Worm (Caenorhabditis elegans) whole organism, L3 larva: ENCODE data around the gene C01G5.9.

Experiments
- R02D3.7 ChIP-seq: fragments of 150-350 bp; optimal IDR thresholded peaks from 2 replicates; lab custom pipeline; 2014; ENCODE audit warnings: missing biosample characterization, missing genetic modification characterization
- aly-2 ChIP-seq: fragments of 150-350 bp; optimal IDR thresholded peaks from 2 replicates; lab custom pipeline; 2014; ENCODE audit warnings: missing biosample characterization, missing genetic modification characterization
- ama-1 ChIP-seq: fragments of 150-350 bp; optimal IDR thresholded peaks from 2 replicates; lab custom pipeline; 2018
- ceh-16 ChIP-seq: sonication (generic microtip); optimal IDR thresholded peaks from 2 replicates; lab custom pipeline; 2017; ENCODE audit warnings: missing biosample characterization, missing genetic modification characterization
- ceh-28 ChIP-seq: fragments of 150-350 bp; optimal IDR thresholded peaks from 2 replicates; lab custom pipeline; 2014; ENCODE audit warnings: missing biosample characterization, missing genetic modification reagents, missing genetic modification characterization
- ceh-82 ChIP-seq: fragments of 150-350 bp; optimal IDR thresholded peaks from 2 replicates; lab custom pipeline; 2014; ENCODE audit warnings: missing biosample characterization, missing genetic modification characterization
- ceh-9 ChIP-seq: sonication (generic microtip); optimal IDR thresholded peaks from 2 replicates; lab custom pipeline; 2018; ENCODE audit warnings: missing biosample characterization, missing genetic modification characterization
- egl-27 ChIP-seq: sonication (generic microtip); optimal IDR thresholded peaks from 4 replicates; lab custom pipeline; 2017; ENCODE audit warnings: missing biosample characterization, missing genetic modification reagents, missing genetic modification characterization
- egl-5 ChIP-seq: fragments of 150-350 bp; optimal IDR thresholded peaks from 2 replicates; lab custom pipeline; 2017; ENCODE audit warnings: missing biosample characterization, missing genetic modification reagents, missing genetic modification characterization, inconsistent platforms
- elt-1 ChIP-seq: fragments of 150-350 bp; optimal IDR thresholded peaks from 2 replicates; lab custom pipeline; 2014; ENCODE audit warnings: missing biosample characterization, missing genetic modification characterization
- elt-2 ChIP-seq: sonication (generic microtip); optimal IDR thresholded peaks from 2 replicates; lab custom pipeline; 2016; ENCODE audit warnings: missing genetic modification reagents, mild to moderate bottlenecking, missing genetic modification characterization, missing compliant biosample characterization
- elt-3 ChIP-seq, 3 experiments: fragments of 150-350 bp in 1 of 3; sonication (generic microtip) in 2 of 3; optimal IDR thresholded peaks; 2 replicates in 2 of 3; 4 replicates in 1 of 3; lab custom pipeline; 2014 to 2017; ENCODE audit warnings: missing biosample characterization in 3 of 3, missing genetic modification characterization in 3 of 3
- eor-1 ChIP-seq, 2 experiments: fragments of 150-350 bp; optimal IDR thresholded peaks; 2 replicates each; lab custom pipeline; 2014 to 2018; ENCODE audit warnings: missing biosample characterization in 2 of 2, missing genetic modification characterization in 2 of 2
- fkh-10 ChIP-seq: sonication (generic microtip); optimal IDR thresholded peaks from 2 replicates; lab custom pipeline; 2017; ENCODE audit warnings: missing biosample characterization, missing genetic modification reagents, missing genetic modification characterization
- fkh-2 ChIP-seq: fragments of 150-350 bp; optimal IDR thresholded peaks from 2 replicates; lab custom pipeline; 2014; ENCODE audit warnings: missing biosample characterization, missing genetic modification reagents, missing genetic modification characterization
- fos-1 ChIP-seq: fragments of 150-350 bp; optimal IDR thresholded peaks from 2 replicates; lab custom pipeline; 2014; ENCODE audit warnings: missing biosample characterization, missing genetic modification characterization
- hmg-11 ChIP-seq: sonication (generic microtip); optimal IDR thresholded peaks from 2 replicates; lab custom pipeline; 2016; ENCODE audit warnings: missing genetic modification characterization, missing compliant biosample characterization
- jun-1 ChIP-seq: fragments of 150-350 bp; optimal IDR thresholded peaks from 2 replicates; lab custom pipeline; 2014; ENCODE audit warnings: missing biosample characterization, missing genetic modification reagents, missing genetic modification characterization
- lin-15B ChIP-seq: fragments of 150-350 bp; optimal IDR thresholded peaks from 2 replicates; lab custom pipeline; 2014; ENCODE audit warnings: missing biosample characterization, missing genetic modification characterization
- lin-39 ChIP-seq: fragments of 150-350 bp; optimal IDR thresholded peaks from 2 replicates; lab custom pipeline; 2018; ENCODE audit warnings: missing biosample characterization, missing genetic modification reagents, missing genetic modification characterization
- mdl-1 ChIP-seq: fragments of 150-350 bp; optimal IDR thresholded peaks from 2 replicates; lab custom pipeline; 2014; ENCODE audit warnings: missing biosample characterization, missing genetic modification characterization
- mml-1 ChIP-seq: fragments of 150-350 bp; sonication (generic microtip); optimal IDR thresholded peaks from 3 replicates; lab custom pipeline; 2014; ENCODE audit warnings: missing biosample characterization, missing genetic modification characterization
- nfya-1 ChIP-seq: sonication (generic microtip); optimal IDR thresholded peaks from 2 replicates; lab custom pipeline; 2017; ENCODE audit warnings: missing genetic modification characterization, mild to moderate bottlenecking, missing compliant biosample characterization, antibody characterized with exemption, moderate library complexity; ENCODE audit not compliant: insufficient read depth
- nhr-11 ChIP-seq: fragments of 150-350 bp; optimal IDR thresholded peaks from 2 replicates; lab custom pipeline; 2014; ENCODE audit warnings: missing biosample characterization, missing genetic modification characterization
- nhr-12 ChIP-seq: fragments of 150-350 bp; optimal IDR thresholded peaks from 2 replicates; lab custom pipeline; 2014; ENCODE audit warnings: missing biosample characterization, missing genetic modification characterization
- nhr-23 ChIP-seq: fragments of 150-350 bp; optimal IDR thresholded peaks from 2 replicates; lab custom pipeline; 2014; ENCODE audit warnings: missing biosample characterization, missing genetic modification reagents, missing genetic modification characterization
- nhr-237 ChIP-seq: fragments of 150-350 bp; optimal IDR thresholded peaks from 2 replicates; lab custom pipeline; 2014; ENCODE audit warnings: missing biosample characterization, missing genetic modification characterization
- nhr-25 ChIP-seq: sonication (generic microtip); optimal IDR thresholded peaks from 2 replicates; lab custom pipeline; 2017; ENCODE audit warnings: missing biosample characterization, missing genetic modification characterization
- nhr-28 ChIP-seq: fragments of 150-350 bp; optimal IDR thresholded peaks from 2 replicates; lab custom pipeline; 2014; ENCODE audit warnings: missing biosample characterization, missing genetic modification characterization
- nhr-43 ChIP-seq: sonication (generic microtip); optimal IDR thresholded peaks from 2 replicates; lab custom pipeline; 2016; ENCODE audit warnings: mild to moderate bottlenecking, missing genetic modification characterization, missing compliant biosample characterization; ENCODE audit not compliant: poor library complexity, severe bottlenecking
- nhr-76 ChIP-seq: fragments of 150-350 bp; sonication (generic microtip); optimal IDR thresholded peaks from 5 replicates; lab custom pipeline; 2014; ENCODE audit warnings: missing biosample characterization, missing genetic modification characterization
- nhr-77 ChIP-seq: fragments of 150-350 bp; optimal IDR thresholded peaks from 2 replicates; lab custom pipeline; 2014; ENCODE audit warnings: missing biosample characterization, missing genetic modification characterization
- pha-4 ChIP-seq: fragments of 150-350 bp; optimal IDR thresholded peaks from 2 replicates; lab custom pipeline; 2014; ENCODE audit warnings: missing biosample characterization, missing genetic modification reagents, missing genetic modification characterization
- pqm-1 ChIP-seq: fragments of 150-350 bp; optimal IDR thresholded peaks from 2 replicates; lab custom pipeline; 2017; ENCODE audit warnings: missing biosample characterization, missing genetic modification characterization, inconsistent platforms
- sea-2 ChIP-seq: fragments of 150-350 bp; sonication (generic microtip); optimal IDR thresholded peaks from 4 replicates; lab custom pipeline; 2014; ENCODE audit warnings: missing biosample characterization, missing genetic modification reagents, missing genetic modification characterization
- skn-1 ChIP-seq: fragments of 150-350 bp; optimal IDR thresholded peaks from 2 replicates; lab custom pipeline; 2014; ENCODE audit warnings: missing biosample characterization, missing genetic modification characterization
- snpc-4 ChIP-seq: fragments of 150-350 bp; optimal IDR thresholded peaks from 2 replicates; lab custom pipeline; 2014; ENCODE audit warnings: missing biosample characterization, missing genetic modification characterization
- tbx-2 ChIP-seq: sonication (generic microtip); optimal IDR thresholded peaks from 2 replicates; lab custom pipeline; 2016; ENCODE audit warnings: mild to moderate bottlenecking, missing genetic modification characterization, missing compliant biosample characterization
- unc-39 ChIP-seq: sonication (generic microtip); optimal IDR thresholded peaks from 4 replicates; lab custom pipeline; 2017; ENCODE audit warnings: missing biosample characterization, missing genetic modification characterization
- unc-62 ChIP-seq: fragments of 150-350 bp; sonication (generic microtip); optimal IDR thresholded peaks from 4 replicates; lab custom pipeline; 2014; ENCODE audit warnings: missing biosample characterization, missing genetic modification reagents, missing genetic modification characterization
- zag-1 ChIP-seq: fragments of 150-350 bp; optimal IDR thresholded peaks from 2 replicates; lab custom pipeline; 2014; ENCODE audit warnings: missing biosample characterization, missing genetic modification characterization
- ztf-11 ChIP-seq: fragments of 150-350 bp; optimal IDR thresholded peaks from 2 replicates; lab custom pipeline; 2014; ENCODE audit warnings: missing biosample characterization, missing genetic modification characterization
- ztf-4 ChIP-seq: fragments of 150-350 bp; optimal IDR thresholded peaks from 2 replicates; lab custom pipeline; 2014; ENCODE audit warnings: missing biosample characterization, missing genetic modification characterization

C01G5.9 gene

ce11 chrIV:6547397-6547796 lies 27.7 kb downstream of the C01G5.9 start:
- TF ChIP-seq aly-2: no peak
- TF ChIP-seq nhr-77 (tag; lab: Kevin White, UChicago): no peak
- no peak for TF ChIP-seq ceh-9
- no peak for TF ChIP-seq nhr-23 (tag; lab: Kevin White, UChicago)
- no peak for TF ChIP-seq pha-4 (tag; lab: Kevin White, UChicago)
- no peak for TF ChIP-seq ama-1 (lab: Kevin White, UChicago)
- TF ChIP-seq zag-1 (tag; lab: Kevin White, UChicago): no peak
- no peak for TF ChIP-seq ceh-16
- TF ChIP-seq nhr-76: no peak
- no peak for TF ChIP-seq pqm-1 (tag; lab: Kevin White, UChicago)
- TF ChIP-seq lin-15B (tag; lab: Kevin White, UChicago): no peak
- no peak for TF ChIP-seq sea-2 (GFP tag; lab: Kevin White, UChicago)
- no peak for TF ChIP-seq tbx-2 (tag; lab: Kevin White, UChicago)
- no peak for TF ChIP-seq fos-1 (tag; lab: Kevin White, UChicago)
- TF ChIP-seq nfya-1 (tag; lab: Kevin White, UChicago): no peak
- no peak for TF ChIP-seq lin-39 (tag; lab: Kevin White, UChicago)

- TF ChIP-seq nhr-25 (tag; lab: Kevin White, UChicago): peak; percentile 12
- TF ChIP-seq nhr-28 (tag; lab: Kevin White, UChicago): no peak
- TF ChIP-seq unc-62 (GFP tag; lab: Kevin White, UChicago): no peak
- TF ChIP-seq skn-1 (tag; lab: Kevin White, UChicago): peak; percentile 58
- no peak for TF ChIP-seq ceh-82 (tag; lab: Kevin White, UChicago)
- TF ChIP-seq nhr-12 (tag; lab: Kevin White, UChicago): no peak
- no peak for TF ChIP-seq fkh-2 (tag; lab: Kevin White, UChicago)
- TF ChIP-seq mml-1 (tag; lab: Kevin White, UChicago): no peak
- TF ChIP-seq ama-1 (lab: Kevin White, UChicago): no peak
- TF ChIP-seq nhr-237 (tag; lab: Kevin White, UChicago): no peak
- TF ChIP-seq egl-27 (tag; lab: Kevin White, UChicago): no peak
- TF ChIP-seq sea-2 (GFP tag; lab: Kevin White, UChicago): no peak
- TF ChIP-seq elt-1 (tag; lab: Kevin White, UChicago): no peak
- no peak for TF ChIP-seq unc-39 (tag; lab: Kevin White, UChicago)
- TF ChIP-seq nhr-76: no peak
- no peak for TF ChIP-seq fos-1 (tag; lab: Kevin White, UChicago)
- TF ChIP-seq hmg-11 (tag; lab: Kevin White, UChicago): peak; percentile 15
- TF ChIP-seq pha-4 (tag; lab: Kevin White, UChicago): peak; percentile 85
- TF ChIP-seq R02D3.7 (tag; lab: Kevin White, UChicago): peak; percentile 49
- peak; percentile 18 for TF ChIP-seq ceh-28
- no peak for TF ChIP-seq ceh-16
- TF ChIP-seq nfya-1 (tag; lab: Kevin White, UChicago): peak; percentile 84
- no peak for TF ChIP-seq zag-1 (tag; lab: Kevin White, UChicago)
- TF ChIP-seq fkh-10 (GFP tag; lab: Kevin White, UChicago): no peak
- peak; percentile 71 for TF ChIP-seq nhr-23 (tag; lab: Kevin White, UChicago)
- no peak for TF ChIP-seq ceh-9
- TF ChIP-seq lin-39 (tag; lab: Kevin White, UChicago): peak; percentile 32
- TF ChIP-seq egl-5: no peak
- no peak for TF ChIP-seq elt-3 (tag; optimal IDR thresholded peaks at IDR 0.05; lab: Kevin White, UChicago)
- no peak for TF ChIP-seq tbx-2 (tag; lab: Kevin White, UChicago)
- no peak for TF ChIP-seq elt-2 (tag; lab: Kevin White, UChicago)
- TF ChIP-seq nhr-11 (tag; lab: Kevin White, UChicago): no peak
- TF ChIP-seq mdl-1 (tag; lab: Kevin White, UChicago): no peak
- no peak for TF ChIP-seq pqm-1 (tag; lab: Kevin White, UChicago)
- peak; percentile 63 for TF ChIP-seq lin-15B (tag; lab: Kevin White, UChicago)
- TF ChIP-seq ztf-11 (tag; lab: Kevin White, UChicago): no peak
- no peak for TF ChIP-seq aly-2
- TF ChIP-seq eor-1 (tag; optimal IDR thresholded peaks at IDR 0.05; lab: Kevin White, UChicago): no peak
- no peak for TF ChIP-seq jun-1
- TF ChIP-seq ztf-4: no peak
- no peak for TF ChIP-seq nhr-77 (tag; lab: Kevin White, UChicago)
- TF ChIP-seq snpc-4 (tag; lab: Kevin White, UChicago): peak; percentile 55
- TF ChIP-seq nhr-43 (tag; lab: Kevin White, UChicago): peak; percentile 17
Observed at ce11 chrIV:6548609-6549008, 28.9 kb downstream of the C01G5.9 start, which contains the start of gene fan-1. fan-1 (plus strand) TSS chrIV:6548686.
